Worm (Caenorhabditis elegans): ENCODE data around the gene W02C12.2.

Gene W02C12.2

DNA sequence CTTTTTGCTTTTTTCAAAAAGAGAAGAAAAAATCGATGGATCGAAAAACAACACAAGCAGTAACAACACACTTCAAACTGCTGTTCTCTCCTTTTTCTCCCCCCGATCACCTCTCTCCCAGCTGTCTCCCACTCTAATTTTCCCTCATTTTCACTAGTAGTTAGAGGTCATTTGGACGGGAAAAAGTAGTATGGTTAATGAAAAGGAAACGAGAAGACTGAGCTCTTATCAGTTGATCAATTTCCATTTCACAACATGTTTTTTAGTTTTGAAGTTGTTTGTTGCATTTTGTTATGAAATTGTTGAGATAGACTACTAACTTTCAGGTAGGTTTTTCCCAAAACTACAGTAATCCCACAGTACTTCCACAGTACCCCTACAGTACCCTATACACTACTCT lies 667 bp upstream of the W02C12.2 start:
- TF ChIP-seq mls-2 (tag; optimal IDR thresholded peaks at IDR 0.05) (no peak), lsy-2 (tag; optimal IDR thresholded peaks at IDR 0.05) (no peak), nhr-237 (tag; optimal IDR thresholded peaks at IDR 0.05) (no peak), snpc-4 (tag; optimal IDR thresholded peaks at IDR 0.05) (no peak), sem-2 (GFP tag; optimal IDR thresholded peaks at IDR 0.05) (no peak), ztf-11 (tag; optimal IDR thresholded peaks at IDR 0.05) (no peak), lin-32 (GFP tag; optimal IDR thresholded peaks at IDR 0.05) (no peak), lin-13 (tag; optimal IDR thresholded peaks at IDR 0.05) (no peak), elt-1 (tag; optimal IDR thresholded peaks at IDR 0.05; ENCODE audit: borderline replicate concordance, insufficient read depth) (no peak), unc-39 (tag; optimal IDR thresholded peaks at IDR 0.05) (no peak)

ce11 chrIV:4005166-4005565 lies 2.6 kb downstream of the W02C12.2 start:
- TF ChIP-seq ztf-11 (tag; optimal IDR thresholded peaks at IDR 0.05) (no peak), nhr-237 (tag; optimal IDR thresholded peaks at IDR 0.05) (no peak)

ce11 chrIV:4004221-4004620 lies 3.6 kb downstream of the W02C12.2 start:
- TF ChIP-seq mep-1 (tag; optimal IDR thresholded peaks at IDR 0.05) (no peak), elt-1 (tag; optimal IDR thresholded peaks at IDR 0.05; ENCODE audit: borderline replicate concordance, insufficient read depth) (no peak), lin-13 (tag; optimal IDR thresholded peaks at IDR 0.05) (no peak), flh-1 (GFP tag; optimal IDR thresholded peaks at IDR 0.05) (no peak), unc-120 (tag; optimal IDR thresholded peaks at IDR 0.05; ENCODE audit: poor library complexity, severe bottlenecking) (no peak), M03D4.4 (tag; optimal IDR thresholded peaks at IDR 0.05) (no peak), mab-5 (tag; optimal IDR thresholded peaks at IDR 0.05) (no peak), ztf-11 (tag; optimal IDR thresholded peaks at IDR 0.05) (no peak), bed-3 (GFP tag; optimal IDR thresholded peaks at IDR 0.05) (no peak), elt-3 (tag; optimal IDR thresholded peaks at IDR 0.05) (no peak), sem-2 (GFP tag; optimal IDR thresholded peaks at IDR 0.05) (no peak), ceh-43 (GFP tag; optimal IDR thresholded peaks at IDR 0.05) (no peak), nhr-237 (tag; optimal IDR thresholded peaks at IDR 0.05) (no peak), tbx-8 (GFP tag; optimal IDR thresholded peaks at IDR 0.05) (no peak), ham-2 (GFP tag; optimal IDR thresholded peaks at IDR 0.05) (no peak), blmp-1 (tag; optimal IDR thresholded peaks at IDR 0.05) (no peak), nhr-12 (tag; optimal IDR thresholded peaks at IDR 0.05) (no peak)

DNA sequence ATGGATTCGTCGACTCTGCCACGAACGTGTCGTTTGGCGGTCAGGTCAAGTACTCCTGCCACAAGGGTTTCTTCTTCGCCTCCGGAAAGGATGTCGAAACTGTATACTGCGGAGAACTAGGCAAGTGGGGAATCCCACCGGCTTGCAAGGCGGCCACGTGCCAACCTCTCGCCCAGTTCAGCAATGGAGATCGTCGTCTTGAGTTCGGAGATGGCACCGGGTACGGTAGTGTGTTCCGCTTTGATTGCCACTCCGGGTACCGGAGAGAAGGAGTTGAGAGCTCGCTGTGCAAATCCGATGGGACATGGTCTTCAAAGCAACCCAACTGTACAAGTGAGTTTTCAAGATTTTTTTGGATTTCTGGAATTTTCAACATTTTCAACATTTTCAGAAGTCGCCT lies 8.1 kb downstream of the W02C12.2 start:
- TF ChIP-seq ztf-11 (tag; optimal IDR thresholded peaks at IDR 0.05) (no peak), drap-1 (GFP tag; optimal IDR thresholded peaks at IDR 0.05) (no peak), pha-4 (tag; optimal IDR thresholded peaks at IDR 0.05) (no peak), sptf-1 (tag; optimal IDR thresholded peaks at IDR 0.05) (no peak), nhr-12 (tag; optimal IDR thresholded peaks at IDR 0.05) (no peak), bed-3 (GFP tag; optimal IDR thresholded peaks at IDR 0.05) (no peak), unc-39 (tag; optimal IDR thresholded peaks at IDR 0.05) (no peak), cnd-1 (tag; optimal IDR thresholded peaks at IDR 0.05) (no peak), lin-13 (tag; optimal IDR thresholded peaks at IDR 0.05) (no peak), tbx-8 (GFP tag; optimal IDR thresholded peaks at IDR 0.05) (no peak), M03D4.4 (tag; optimal IDR thresholded peaks at IDR 0.05) (no peak), ceh-83 (GFP tag; optimal IDR thresholded peaks at IDR 0.05) (no peak), mep-1 (tag; optimal IDR thresholded peaks at IDR 0.05) (no peak)

DNA sequence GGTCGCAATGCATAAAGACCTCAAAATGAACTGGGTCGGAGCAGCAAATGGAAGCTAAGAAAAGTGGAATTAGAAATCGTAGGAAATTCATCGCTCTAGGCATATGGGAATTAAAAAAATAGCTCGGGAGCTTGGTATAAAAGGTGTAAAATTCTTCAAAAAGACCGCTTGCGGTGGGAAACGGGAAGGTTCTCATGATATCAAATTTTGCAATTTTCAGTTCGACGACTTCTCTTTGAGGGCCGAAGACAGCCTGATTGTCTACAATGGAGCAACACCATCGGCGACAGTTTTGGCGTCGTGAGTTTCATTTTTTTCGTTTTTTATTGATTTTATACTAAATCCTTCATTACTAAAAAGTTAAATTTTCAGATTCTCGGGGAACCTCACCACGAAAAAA lies 9.3 kb downstream of the W02C12.2 start, which contains the start of gene F47C12.8:
F47C12.8 (minus strand) TSS at position 101 of the 400 bp plus-strand sequence.
- no peak for TF ChIP-seq tbx-8 (GFP tag; optimal IDR thresholded peaks at IDR 0.05)
- no peak for TF ChIP-seq unc-62 (GFP tag; optimal IDR thresholded peaks at IDR 0.05)
- no peak for TF ChIP-seq nhr-12 (tag; optimal IDR thresholded peaks at IDR 0.05)
- TF ChIP-seq sptf-1 (tag; optimal IDR thresholded peaks at IDR 0.05): no peak
- TF ChIP-seq bed-3 (GFP tag; optimal IDR thresholded peaks at IDR 0.05): no peak
- no peak for TF ChIP-seq mab-5 (tag; optimal IDR thresholded peaks at IDR 0.05)
- TF ChIP-seq pha-4 (tag; optimal IDR thresholded peaks at IDR 0.05): no peak
- no peak for TF ChIP-seq cnd-1 (tag; optimal IDR thresholded peaks at IDR 0.05)
- no peak for TF ChIP-seq unc-120 (tag; optimal IDR thresholded peaks at IDR 0.05; ENCODE audit: poor library complexity, severe bottlenecking)
- no peak for TF ChIP-seq hlh-1 (tag; optimal IDR thresholded peaks at IDR 0.05)
- no peak for TF ChIP-seq mls-2 (tag; optimal IDR thresholded peaks at IDR 0.05)
- TF ChIP-seq blmp-1 (tag; optimal IDR thresholded peaks at IDR 0.05): no peak
- TF ChIP-seq ceh-43 (GFP tag; optimal IDR thresholded peaks at IDR 0.05): no peak
- no peak for TF ChIP-seq mep-1 (tag; optimal IDR thresholded peaks at IDR 0.05)
- no peak for TF ChIP-seq flh-1 (GFP tag; optimal IDR thresholded peaks at IDR 0.05)
